Worm (Caenorhabditis elegans): ENCODE data around the gene Y39E4A.1.

Gene Y39E4A.1

ce11 chrIII:12951362-12952228, at the start of gene Y39E4A.1:
Gene Y39E4A.1 (plus strand): TSS chrIII:12951412.
- TF ChIP-seq W03F9.2 (tag; optimal IDR thresholded peaks at IDR 0.05) (no peak), dao-5 (tag; optimal IDR thresholded peaks at IDR 0.05) (no peak), him-1 (tag; optimal IDR thresholded peaks at IDR 0.05) (no peak)

ce11 chrIII:12904052-12904451, 47.2 kb upstream of the Y39E4A.1 start:
- TF ChIP-seq W03F9.2 (tag; optimal IDR thresholded peaks at IDR 0.05) (no peak), him-1 (tag; optimal IDR thresholded peaks at IDR 0.05) (no peak), dao-5 (tag; optimal IDR thresholded peaks at IDR 0.05) (no peak)

- TF ChIP-seq W03F9.2 (tag; optimal IDR thresholded peaks at IDR 0.05) (peak; percentile 99), dao-5 (tag; optimal IDR thresholded peaks at IDR 0.05) (no peak), him-1 (tag; optimal IDR thresholded peaks at IDR 0.05) (peak; percentile 98)
Observed at ce11 chrIII:12904987-12905541, 46.1 kb upstream of the Y39E4A.1 start, which contains the start of gene cox-5A. Gene cox-5A (plus strand): TSS chrIII:12905491.

ce11 chrIII:12906611-12907037, 44.6 kb upstream of the Y39E4A.1 start:
- TF ChIP-seq dao-5 (tag; optimal IDR thresholded peaks at IDR 0.05): no peak
- TF ChIP-seq W03F9.2 (tag; optimal IDR thresholded peaks at IDR 0.05): no peak
- no peak for TF ChIP-seq him-1 (tag; optimal IDR thresholded peaks at IDR 0.05)

ce11 chrIII:12907218-12907617, 44.0 kb upstream of the Y39E4A.1 start:
- TF ChIP-seq dao-5 (tag; optimal IDR thresholded peaks at IDR 0.05): no peak
- TF ChIP-seq W03F9.2 (tag; optimal IDR thresholded peaks at IDR 0.05): no peak
- no peak for TF ChIP-seq him-1 (tag; optimal IDR thresholded peaks at IDR 0.05)

ce11 chrIII:12910365-12910764, 40.8 kb upstream of the Y39E4A.1 start, which contains the start of gene flp-14:
Gene flp-14 (plus strand): TSS chrIII:12910510.
- TF ChIP-seq dao-5 (tag; optimal IDR thresholded peaks at IDR 0.05) (no peak), him-1 (tag; optimal IDR thresholded peaks at IDR 0.05) (no peak), W03F9.2 (tag; optimal IDR thresholded peaks at IDR 0.05) (no peak)

ce11 chrIII:12916459-12916858, 34.8 kb upstream of the Y39E4A.1 start:
- no peak for TF ChIP-seq him-1 (tag; optimal IDR thresholded peaks at IDR 0.05)
- no peak for TF ChIP-seq W03F9.2 (tag; optimal IDR thresholded peaks at IDR 0.05)
- TF ChIP-seq dao-5 (tag; optimal IDR thresholded peaks at IDR 0.05): no peak

ce11 chrIII:12917852-12918251, 33.4 kb upstream of the Y39E4A.1 start:
- TF ChIP-seq W03F9.2 (tag; optimal IDR thresholded peaks at IDR 0.05): no peak
- no peak for TF ChIP-seq dao-5 (tag; optimal IDR thresholded peaks at IDR 0.05)
- no peak for TF ChIP-seq him-1 (tag; optimal IDR thresholded peaks at IDR 0.05)

ce11 chrIII:12918575-12918974, 32.6 kb upstream of the Y39E4A.1 start, which contains the start of gene Y37D8A.16:
Gene Y37D8A.16 (minus strand): TSS chrIII:12918675.
- TF ChIP-seq him-1 (tag; optimal IDR thresholded peaks at IDR 0.05) (no peak), dao-5 (tag; optimal IDR thresholded peaks at IDR 0.05) (no peak), W03F9.2 (tag; optimal IDR thresholded peaks at IDR 0.05) (no peak)

- TF ChIP-seq W03F9.2 (tag; optimal IDR thresholded peaks at IDR 0.05) (no peak), dao-5 (tag; optimal IDR thresholded peaks at IDR 0.05) (no peak), him-1 (tag; optimal IDR thresholded peaks at IDR 0.05) (no peak)
Observed at ce11 chrIII:12919882-12920281, 31.3 kb upstream of the Y39E4A.1 start.

ce11 chrIII:12920810-12921209, 30.4 kb upstream of the Y39E4A.1 start:
- no peak for TF ChIP-seq dao-5 (tag; optimal IDR thresholded peaks at IDR 0.05)
- TF ChIP-seq W03F9.2 (tag; optimal IDR thresholded peaks at IDR 0.05): no peak
- no peak for TF ChIP-seq him-1 (tag; optimal IDR thresholded peaks at IDR 0.05)

- TF ChIP-seq dao-5 (tag; optimal IDR thresholded peaks at IDR 0.05) (no peak), W03F9.2 (tag; optimal IDR thresholded peaks at IDR 0.05) (no peak), him-1 (tag; optimal IDR thresholded peaks at IDR 0.05) (no peak)
Observed at ce11 chrIII:12925947-12926607, 25.1 kb upstream of the Y39E4A.1 start, which contains the start of the genes npp-25 and mrps-10. Gene npp-25 (minus strand): TSS chrIII:12925997. Gene mrps-10 (plus strand): TSS chrIII:12926557.

ce11 chrIII:12929573-12929972, 21.6 kb upstream of the Y39E4A.1 start, which contains the start of gene Y37D8A.19:
Gene Y37D8A.19 (plus strand): TSS chrIII:12929873.
- no peak for TF ChIP-seq W03F9.2 (tag; optimal IDR thresholded peaks at IDR 0.05)
- no peak for TF ChIP-seq him-1 (tag; optimal IDR thresholded peaks at IDR 0.05)
- TF ChIP-seq dao-5 (tag; optimal IDR thresholded peaks at IDR 0.05): no peak
